Worm (Caenorhabditis elegans) whole organism, L1 larva: ENCODE results near the gene twk-11.

ENCODE experiments used
- C16A3.4 ChIP-seq: fragments of 150-350 bp; optimal IDR thresholded peaks from 2 replicates; lab custom pipeline; 2014; ENCODE audit warnings: missing biosample characterization, missing genetic modification characterization
- C34B4.2 ChIP-seq: sonication (generic microtip); optimal IDR thresholded peaks from 2 replicates; lab custom pipeline; 2017; ENCODE audit warnings: mild to moderate bottlenecking, missing genetic modification characterization, missing compliant biosample characterization
- F16B12.6 ChIP-seq: fragments of 150-350 bp; optimal IDR thresholded peaks from 2 replicates; lab custom pipeline; 2014; ENCODE audit warnings: missing biosample characterization, missing genetic modification characterization
- aha-1 ChIP-seq: fragments of 150-350 bp; optimal IDR thresholded peaks from 2 replicates; lab custom pipeline; 2014; ENCODE audit warnings: missing biosample characterization, missing genetic modification characterization
- alr-1 ChIP-seq: fragments of 200-800 bp; sonication (Bioruptor generic); optimal IDR thresholded peaks from 2 replicates; lab custom pipeline; 2018; ENCODE audit warnings: borderline replicate concordance, mild to moderate bottlenecking, missing genetic modification characterization, missing compliant biosample characterization
- aly-2 ChIP-seq: fragments of 150-350 bp; optimal IDR thresholded peaks from 2 replicates; lab custom pipeline; 2014; ENCODE audit warnings: missing biosample characterization, missing genetic modification characterization
- ama-1 ChIP-seq: fragments of 150-350 bp; optimal IDR thresholded peaks from 2 replicates; lab custom pipeline; 2014
- blmp-1 ChIP-seq: fragments of 150-350 bp; optimal IDR thresholded peaks from 2 replicates; lab custom pipeline; 2014; ENCODE audit warnings: missing biosample characterization, missing genetic modification characterization
- ceh-63 ChIP-seq: fragments of 200-800 bp; sonication (Bioruptor generic); optimal IDR thresholded peaks from 2 replicates; lab custom pipeline; 2018; ENCODE audit warnings: mild to moderate bottlenecking, missing genetic modification characterization, missing compliant biosample characterization
- ceh-8 ChIP-seq: fragments of 200-800 bp; sonication (Bioruptor generic); optimal IDR thresholded peaks from 2 replicates; lab custom pipeline; 2018; ENCODE audit warnings: mild to moderate bottlenecking, missing genetic modification characterization, moderate library complexity, missing compliant biosample characterization
- ceh-82 ChIP-seq, 3 experiments: fragments of 150-350 bp in 1 of 3; sonication (generic microtip) in 2 of 3; optimal IDR thresholded peaks; 2 replicates each; lab custom pipeline; 2014 to 2017; ENCODE audit warnings: missing biosample characterization in 3 of 3, missing genetic modification characterization in 3 of 3
- dsc-1 ChIP-seq: sonication (generic microtip); optimal IDR thresholded peaks from 2 replicates; lab custom pipeline; 2016; ENCODE audit warnings: mild to moderate bottlenecking, missing genetic modification characterization, missing compliant biosample characterization
- efl-1 ChIP-seq, 4 experiments: fragments of 150-350 bp; optimal IDR thresholded peaks in 3 of 4; peaks in 1 of 4; 1 replicate in 1 of 4; 2 replicates in 3 of 4; lab custom pipeline; 2014; ENCODE audit warnings: missing biosample characterization in 2 of 4, missing genetic modification characterization in 2 of 4, missing genetic modification reagents in 2 of 4
- efl-3 ChIP-seq: fragments of 200-800 bp; sonication (Bioruptor generic); optimal IDR thresholded peaks from 2 replicates; lab custom pipeline; 2018; ENCODE audit warnings: mild to moderate bottlenecking, missing genetic modification characterization, missing compliant biosample characterization
- egl-13 ChIP-seq: sonication (generic microtip); optimal IDR thresholded peaks from 2 replicates; lab custom pipeline; 2016; ENCODE audit warnings: missing genotype, missing genetic modification reagents, missing genetic modification characterization, missing compliant biosample characterization
- hlh-17 ChIP-seq: fragments of 200-800 bp; sonication (Bioruptor generic); optimal IDR thresholded peaks from 2 replicates; lab custom pipeline; 2018; ENCODE audit warnings: missing genetic modification characterization, mild to moderate bottlenecking, missing compliant biosample characterization, moderate library complexity, borderline replicate concordance
- hpl-2 ChIP-seq: fragments of 150-350 bp; optimal IDR thresholded peaks from 2 replicates; lab custom pipeline; 2014; ENCODE audit warnings: missing biosample characterization, missing genetic modification reagents, missing genetic modification characterization
- isw-1 ChIP-seq: fragments of 200-800 bp; sonication (Bioruptor generic); IDR thresholded peaks from 2 replicates; pipeline ENCODE4 v1.3.6; 2022; ENCODE audit warnings: missing genetic modification characterization, missing compliant biosample characterization
- jun-1 ChIP-seq: fragments of 150-350 bp; optimal IDR thresholded peaks from 2 replicates; lab custom pipeline; 2014; ENCODE audit warnings: missing biosample characterization, missing genetic modification reagents, missing genetic modification characterization
- lin-13 ChIP-seq: fragments of 150-350 bp; optimal IDR thresholded peaks from 2 replicates; lab custom pipeline; 2014; ENCODE audit warnings: missing biosample characterization, missing genetic modification reagents, missing genetic modification characterization
- lin-15B ChIP-seq: fragments of 150-350 bp; sonication (generic microtip); optimal IDR thresholded peaks from 3 replicates; lab custom pipeline; 2014; ENCODE audit warnings: missing biosample characterization, missing genetic modification characterization
- lin-35 ChIP-seq, 2 experiments: fragments of 150-350 bp; optimal IDR thresholded peaks; 2 replicates each; lab custom pipeline; 2014; ENCODE audit warnings: missing biosample characterization in 2 of 2, missing genetic modification characterization in 2 of 2, missing genetic modification reagents in 2 of 2
- lin-39 ChIP-seq: fragments of 150-350 bp; optimal IDR thresholded peaks from 2 replicates; lab custom pipeline; 2014; ENCODE audit warnings: missing biosample characterization, missing genetic modification reagents, missing genetic modification characterization
- lsy-2 ChIP-seq, 2 experiments: fragments of 150-350 bp; optimal IDR thresholded peaks; 2 replicates each; lab custom pipeline; 2014; ENCODE audit warnings: missing biosample characterization in 2 of 2, missing genetic modification characterization in 2 of 2
- mdl-1 ChIP-seq, 2 experiments: fragments of 150-350 bp; optimal IDR thresholded peaks; 2 replicates each; lab custom pipeline; 2014 to 2017; ENCODE audit warnings: missing biosample characterization in 2 of 2, missing genetic modification characterization in 2 of 2, inconsistent platforms in 1 of 2
- mef-2 ChIP-seq: fragments of 150-350 bp; optimal IDR thresholded peaks from 2 replicates; lab custom pipeline; 2014; ENCODE audit warnings: missing biosample characterization, missing genetic modification characterization
- nhr-11 ChIP-seq: fragments of 150-350 bp; optimal IDR thresholded peaks from 2 replicates; lab custom pipeline; 2014; ENCODE audit warnings: missing biosample characterization, missing genetic modification characterization
- nhr-12 ChIP-seq: sonication (generic microtip); optimal IDR thresholded peaks from 2 replicates; lab custom pipeline; 2017; ENCODE audit warnings: missing biosample characterization, missing genetic modification characterization
- nhr-19 ChIP-seq: fragments of 200-800 bp; sonication (Bioruptor generic); conservative IDR thresholded peaks from 2 replicates; pipeline ENCODE4 v1.3.6; 2022; ENCODE audit warnings: missing genetic modification characterization, missing compliant biosample characterization
- nhr-20 ChIP-seq: sonication (generic microtip); optimal IDR thresholded peaks from 2 replicates; lab custom pipeline; 2016; ENCODE audit warnings: mild to moderate bottlenecking, missing genetic modification characterization, missing compliant biosample characterization
- nhr-237 ChIP-seq: fragments of 150-350 bp; optimal IDR thresholded peaks from 2 replicates; lab custom pipeline; 2014; ENCODE audit warnings: missing biosample characterization, missing genetic modification characterization
- nhr-28 ChIP-seq: fragments of 150-350 bp; optimal IDR thresholded peaks from 2 replicates; lab custom pipeline; 2014; ENCODE audit warnings: missing biosample characterization, missing genetic modification characterization
- nhr-76 ChIP-seq: sonication (generic microtip); optimal IDR thresholded peaks from 2 replicates; lab custom pipeline; 2017; ENCODE audit warnings: missing biosample characterization, missing genetic modification characterization
- nhr-77 ChIP-seq: fragments of 150-350 bp; optimal IDR thresholded peaks from 2 replicates; lab custom pipeline; 2014; ENCODE audit warnings: missing biosample characterization, missing genetic modification characterization
- nhr-84 ChIP-seq: sonication (generic microtip); optimal IDR thresholded peaks from 2 replicates; lab custom pipeline; 2017; ENCODE audit warnings: missing biosample characterization, missing genetic modification characterization
- nhr-90 ChIP-seq: sonication (generic microtip); optimal IDR thresholded peaks from 2 replicates; lab custom pipeline; 2016; ENCODE audit warnings: mild to moderate bottlenecking, missing genetic modification characterization, missing compliant biosample characterization; ENCODE audit not compliant: poor library complexity
- pax-3 ChIP-seq: fragments of 200-800 bp; sonication (Bioruptor generic); optimal IDR thresholded peaks from 2 replicates; lab custom pipeline; 2018; ENCODE audit warnings: mild to moderate bottlenecking, missing genetic modification characterization, moderate library complexity, missing compliant biosample characterization
- pqm-1 ChIP-seq: sonication (generic microtip); optimal IDR thresholded peaks from 3 replicates; lab custom pipeline; 2017; ENCODE audit warnings: missing biosample characterization, missing genetic modification characterization
- rnt-1 ChIP-seq: sonication (generic microtip); optimal IDR thresholded peaks from 2 replicates; lab custom pipeline; 2016; ENCODE audit warnings: mild to moderate bottlenecking, missing genetic modification characterization, moderate library complexity, missing compliant biosample characterization
- skn-1 ChIP-seq: fragments of 150-350 bp; optimal IDR thresholded peaks from 2 replicates; lab custom pipeline; 2014; ENCODE audit warnings: missing biosample characterization, missing genetic modification characterization
- snpc-4 ChIP-seq: fragments of 150-350 bp; optimal IDR thresholded peaks from 2 replicates; lab custom pipeline; 2014; ENCODE audit warnings: missing biosample characterization, missing genetic modification characterization
- snu-23 ChIP-seq: sonication (generic microtip); optimal IDR thresholded peaks from 2 replicates; lab custom pipeline; 2016; ENCODE audit warnings: missing genetic modification characterization, missing compliant biosample characterization
- sox-4 ChIP-seq: sonication (generic microtip); optimal IDR thresholded peaks from 2 replicates; lab custom pipeline; 2016; ENCODE audit warnings: missing genetic modification characterization, missing compliant biosample characterization
- swsn-7 ChIP-seq: sonication (generic microtip); optimal IDR thresholded peaks from 2 replicates; lab custom pipeline; 2016; ENCODE audit warnings: missing genetic modification characterization, missing compliant biosample characterization
- tbx-2 ChIP-seq: sonication (generic microtip); optimal IDR thresholded peaks from 2 replicates; lab custom pipeline; 2016; ENCODE audit warnings: missing genetic modification characterization, missing compliant biosample characterization
- tlp-1 ChIP-seq: fragments of 150-350 bp; optimal IDR thresholded peaks from 2 replicates; lab custom pipeline; 2014; ENCODE audit warnings: missing biosample characterization, missing genetic modification characterization
- unc-130 ChIP-seq: fragments of 150-350 bp; optimal IDR thresholded peaks from 2 replicates; lab custom pipeline; 2017; ENCODE audit warnings: missing biosample characterization, missing genetic modification characterization, inconsistent platforms
- unc-30 ChIP-seq: sonication (generic microtip); optimal IDR thresholded peaks from 2 replicates; lab custom pipeline; 2017; ENCODE audit warnings: missing biosample characterization, missing genetic modification characterization
- unc-62 ChIP-seq: fragments of 150-350 bp; optimal IDR thresholded peaks from 2 replicates; lab custom pipeline; 2014; ENCODE audit warnings: missing biosample characterization, missing genetic modification reagents, missing genetic modification characterization
- unc-86 ChIP-seq: sonication (generic microtip); optimal IDR thresholded peaks from 2 replicates; lab custom pipeline; 2016; ENCODE audit warnings: missing genetic modification characterization, missing compliant biosample characterization
- vab-15 ChIP-seq: sonication (generic microtip); optimal IDR thresholded peaks from 2 replicates; lab custom pipeline; 2017; ENCODE audit warnings: missing genotype, mild to moderate bottlenecking, missing genetic modification characterization, missing compliant biosample characterization
- zag-1 ChIP-seq: fragments of 150-350 bp; optimal IDR thresholded peaks from 2 replicates; lab custom pipeline; 2014; ENCODE audit warnings: missing biosample characterization, missing genetic modification characterization
- zip-4 ChIP-seq: fragments of 200-800 bp; sonication (Bioruptor generic); optimal IDR thresholded peaks from 2 replicates; lab custom pipeline; 2018; ENCODE audit warnings: mild to moderate bottlenecking, missing genetic modification characterization, moderate library complexity, missing compliant biosample characterization
- ztf-4 ChIP-seq: fragments of 150-350 bp; optimal IDR thresholded peaks from 2 replicates; lab custom pipeline; 2014; ENCODE audit warnings: missing biosample characterization, missing genetic modification characterization

The twk-11 gene

ce11 chrV:6998303-6998884, 38.0 kb downstream of the twk-11 start, which contains the start of gene nhr-42 (continued):
- no peak for TF ChIP-seq nhr-76 (tag; lab: Kevin White, UChicago)
- no peak for TF ChIP-seq nhr-28 (tag; lab: Kevin White, UChicago)
- TF ChIP-seq egl-13, result no peak
- TF ChIP-seq zag-1, result no peak
- TF ChIP-seq unc-30 (tag; lab: Kevin White, UChicago), result no peak
- TF ChIP-seq ceh-82 (tag; optimal IDR thresholded peaks at IDR 0.05; lab: Kevin White, UChicago), result no peak
- no peak for TF ChIP-seq unc-130 (tag; lab: Kevin White, UChicago)
- no peak for TF ChIP-seq lin-39 (tag; lab: Kevin White, UChicago)
- TF ChIP-seq efl-3 (GFP tag; lab: Kevin White, UChicago), result no peak
- no peak for TF ChIP-seq nhr-77
- peak; percentile 29; the same call in 1 of the 2 replicates for TF ChIP-seq nhr-19
- TF ChIP-seq F16B12.6 (tag; lab: Kevin White, UChicago), result no peak
- TF ChIP-seq unc-62 (GFP tag; lab: Kevin White, UChicago), result no peak
- TF ChIP-seq snu-23, result peak; percentile 50
- no peak for TF ChIP-seq sox-4 (tag; lab: Kevin White, UChicago)
- TF ChIP-seq lsy-2 (tag; optimal IDR thresholded peaks at IDR 0.05; lab: Kevin White, UChicago), result peak in 1 of 2 experiments; percentile 21
- TF ChIP-seq ztf-4 (tag; lab: Kevin White, UChicago), result no peak
- no peak for TF ChIP-seq lin-13 (GFP tag; lab: Kevin White, UChicago)
- TF ChIP-seq mef-2 (tag; lab: Kevin White, UChicago), result no peak
- peak; percentile 17 for TF ChIP-seq nhr-237 (tag; lab: Kevin White, UChicago)
- no peak for TF ChIP-seq aly-2 (tag; lab: Kevin White, UChicago)
- TF ChIP-seq nhr-84 (tag; lab: Kevin White, UChicago), result no peak
- no peak for TF ChIP-seq C16A3.4 (tag; lab: Kevin White, UChicago)
- no peak for TF ChIP-seq pax-3 (tag; lab: Kevin White, UChicago)
- TF ChIP-seq lin-35 (GFP tag; optimal IDR thresholded peaks at IDR 0.05; lab: Kevin White, UChicago), result peak in 1 of 2 experiments; percentile 18
- no peak for TF ChIP-seq dsc-1 (tag; lab: Kevin White, UChicago)
- no peak for TF ChIP-seq ama-1 (lab: Kevin White, UChicago)
- peak; percentile 41 for TF ChIP-seq blmp-1
- no peak for TF ChIP-seq hlh-17 (GFP tag; lab: Kevin White, UChicago)
- TF ChIP-seq nhr-20 (tag; lab: Kevin White, UChicago), result peak; percentile 68
- no peak for TF ChIP-seq rnt-1
- TF ChIP-seq tlp-1, result no peak
- no peak for TF ChIP-seq aha-1
- no peak for TF ChIP-seq hpl-2
- peak; percentile 62 for TF ChIP-seq tbx-2 (tag; lab: Kevin White, UChicago)
- TF ChIP-seq ceh-8 (GFP tag; lab: Kevin White, UChicago), result no peak
- TF ChIP-seq ceh-63, result no peak
- TF ChIP-seq mdl-1 (tag; optimal IDR thresholded peaks at IDR 0.05; lab: Kevin White, UChicago), result peak in 1 of 2 experiments; percentile 58
- TF ChIP-seq snpc-4 (tag; lab: Kevin White, UChicago), result no peak
- TF ChIP-seq isw-1 (GFP tag; lab: Robert Waterston, UW), result no peak
- TF ChIP-seq vab-15 (tag; lab: Kevin White, UChicago), result no peak
- TF ChIP-seq nhr-12 (tag; lab: Kevin White, UChicago), result no peak
- no peak for TF ChIP-seq nhr-90 (tag; lab: Kevin White, UChicago)
- peak; percentile 17 for TF ChIP-seq swsn-7 (tag; lab: Kevin White, UChicago)
- no peak for TF ChIP-seq C34B4.2 (tag; lab: Kevin White, UChicago)
- no peak for TF ChIP-seq nhr-11 (tag; lab: Kevin White, UChicago)
- peak; percentile 2 to 3 for TF ChIP-seq efl-1 (optimal IDR thresholded peaks at IDR 0.05; lab: Kevin White, UChicago)
- peak; percentile 1 to 77 for TF ChIP-seq efl-1 (GFP tag; optimal IDR thresholded peaks at IDR 0.05 in 1 of 2; lab: Kevin White, UChicago)
- no peak for TF ChIP-seq jun-1
- no peak for TF ChIP-seq unc-86 (tag; lab: Kevin White, UChicago)
- TF ChIP-seq lin-15B (tag; lab: Kevin White, UChicago), result no peak
- TF ChIP-seq zip-4, result no peak
- TF ChIP-seq pqm-1 (tag; lab: Kevin White, UChicago), result no peak
- TF ChIP-seq alr-1 (tag; lab: Kevin White, UChicago), result no peak
- TF ChIP-seq skn-1 (tag; lab: Kevin White, UChicago), result peak; percentile 2
